Fruit fly (Drosophila melanogaster) whole organism, embryonic: ENCODE results near the gene slmo.

Experiments used
- Atf-2 ChIP-seq: fragments of 200-800 bp; sonication (Bioruptor generic); optimal IDR thresholded peaks from 2 replicates; lab custom pipeline; 2016; ENCODE audit warnings: missing biosample characterization, missing genetic modification characterization
- B-H2 ChIP-seq: fragments of 200-800 bp; sonication (Bioruptor generic); optimal IDR thresholded peaks from 2 replicates; lab custom pipeline; 2018; ENCODE audit warnings: missing biosample characterization, mild to moderate bottlenecking, missing genetic modification characterization
- CG12659 ChIP-seq: fragments of 200-800 bp; sonication (Bioruptor generic); optimal IDR thresholded peaks from 3 replicates; lab custom pipeline; 2017; ENCODE audit warnings: mild to moderate bottlenecking, missing biosample characterization, missing genetic modification reagents, missing genetic modification characterization
- CG13287 ChIP-seq: fragments of 200-800 bp; sonication (Bioruptor generic); IDR thresholded peaks from 2 replicates; pipeline ENCODE4 v1.3.6; 2022; ENCODE audit warnings: missing biosample characterization, missing genetic modification characterization; ENCODE audit not compliant: partially characterized antibody
- CG15011 ChIP-seq: fragments of 200-800 bp; sonication (Bioruptor generic); optimal IDR thresholded peaks from 3 replicates; lab custom pipeline; 2018; ENCODE audit warnings: missing biosample characterization, mild to moderate bottlenecking, missing genetic modification characterization
- CG18599 ChIP-seq: fragments of 200-800 bp; sonication (Bioruptor generic); optimal IDR thresholded peaks from 3 replicates; lab custom pipeline; 2017; ENCODE audit warnings: missing biosample characterization, missing genetic modification characterization, mild to moderate bottlenecking, moderate library complexity, missing genetic modification reagents
- CG2129 ChIP-seq: fragments of 200-800 bp; sonication (Bioruptor generic); IDR thresholded peaks from 2 replicates; pipeline ENCODE4 v1.3.6; 2022; ENCODE audit warnings: missing biosample characterization, missing genetic modification characterization; ENCODE audit not compliant: partially characterized antibody
- CG31224 ChIP-seq: fragments of 200-800 bp; sonication (Bioruptor generic); IDR thresholded peaks from 2 replicates; pipeline ENCODE4 v1.3.6; 2022; ENCODE audit warnings: missing biosample characterization, missing genetic modification characterization
- CG4404 ChIP-seq: fragments of 200-800 bp; sonication (Bioruptor generic); IDR thresholded peaks from 2 replicates; pipeline ENCODE4 v1.3.6; 2022; ENCODE audit warnings: missing biosample characterization, missing genetic modification characterization
- CG4617 ChIP-seq: fragments of 200-800 bp; sonication (Bioruptor generic); optimal IDR thresholded peaks from 3 replicates; lab custom pipeline; 2016; ENCODE audit warnings: missing biosample characterization, missing genetic modification characterization, borderline replicate concordance
- CG5180 ChIP-seq: fragments of 200-800 bp; sonication (Bioruptor generic); optimal IDR thresholded peaks from 3 replicates; lab custom pipeline; 2017; ENCODE audit warnings: missing biosample characterization, missing genetic modification characterization, mild to moderate bottlenecking, moderate library complexity, missing genetic modification reagents
- CG7963 ChIP-seq: fragments of 200-800 bp; sonication (Bioruptor generic); IDR thresholded peaks from 3 replicates; pipeline ENCODE4 v1.3.6; 2022; ENCODE audit warnings: missing biosample characterization, missing genetic modification characterization; ENCODE audit not compliant: partially characterized antibody
- CG9437 ChIP-seq: fragments of 200-800 bp; sonication (Bioruptor generic); optimal IDR thresholded peaks from 2 replicates; lab custom pipeline; 2018; ENCODE audit warnings: missing biosample characterization, mild to moderate bottlenecking, missing genetic modification characterization
- CG9817 ChIP-seq: fragments of 200-800 bp; sonication (Bioruptor generic); optimal IDR thresholded peaks from 2 replicates; lab custom pipeline; 2018; ENCODE audit warnings: missing biosample characterization, mild to moderate bottlenecking, missing genetic modification characterization, moderate library complexity
- CoRest ChIP-seq: fragments of 200-800 bp; sonication (Bioruptor generic); optimal IDR thresholded peaks from 3 replicates; lab custom pipeline; 2018; ENCODE audit warnings: missing biosample characterization, mild to moderate bottlenecking, missing genetic modification characterization, moderate library complexity
- Dfd ChIP-seq, 2 experiments: fragments of >200 bp; optimal IDR thresholded peaks; 2 replicates each; lab custom pipeline; 2017; ENCODE audit warnings: missing biosample characterization in 2 of 2, missing genetic modification characterization in 2 of 2
- Drgx ChIP-seq: fragments of 200-800 bp; sonication (Bioruptor generic); IDR thresholded peaks from 2 replicates; pipeline ENCODE4 v1.3.6; 2022; ENCODE audit warnings: missing biosample characterization, missing genetic modification characterization
- Ets97D ChIP-seq: fragments of 200-800 bp; sonication (Bioruptor generic); optimal IDR thresholded peaks from 3 replicates; lab custom pipeline; 2016; ENCODE audit warnings: missing biosample characterization, missing genetic modification characterization
- Fer1 ChIP-seq: fragments of 200-800 bp; sonication (Bioruptor generic); optimal IDR thresholded peaks from 2 replicates; lab custom pipeline; 2017; ENCODE audit warnings: missing biosample characterization, mild to moderate bottlenecking, missing genetic modification characterization
- Fer2 ChIP-seq: fragments of 200-800 bp; sonication (Bioruptor generic); optimal IDR thresholded peaks from 2 replicates; lab custom pipeline; 2018; ENCODE audit warnings: missing biosample characterization, mild to moderate bottlenecking, missing genetic modification characterization, moderate library complexity
- GATAe ChIP-seq: fragments of 200-800 bp; sonication (Bioruptor generic); conservative IDR thresholded peaks from 2 replicates; pipeline ENCODE4 v1.3.6; 2022; ENCODE audit warnings: missing biosample characterization, missing genetic modification characterization
- H2.0 ChIP-seq: fragments of 200-800 bp; sonication (Bioruptor generic); IDR thresholded peaks from 2 replicates; pipeline ENCODE4 v1.3.6; 2022; ENCODE audit warnings: missing biosample characterization, missing genetic modification characterization
- HLH4C ChIP-seq: fragments of 200-800 bp; sonication (Bioruptor generic); IDR thresholded peaks from 3 replicates; pipeline ENCODE4 v1.3.6; 2022; ENCODE audit warnings: missing biosample characterization, missing genetic modification characterization; ENCODE audit not compliant: partially characterized antibody
- Kr ChIP-seq: fragments of 200-800 bp; sonication (Bioruptor generic); optimal IDR thresholded peaks from 2 replicates; lab custom pipeline; 2017; ENCODE audit warnings: missing biosample characterization, mild to moderate bottlenecking, missing genetic modification characterization
- Med ChIP-seq: fragments of 200-800 bp; sonication (Bioruptor generic); peaks from one replicate; lab custom pipeline; 2016; ENCODE audit warnings: missing biosample characterization, missing genetic modification characterization, mild to moderate bottlenecking, inconsistent platforms, moderate library complexity
- Nf-YC ChIP-seq: fragments of 200-800 bp; optimal IDR thresholded peaks from 3 replicates; lab custom pipeline; 2019; ENCODE audit warnings: missing biosample characterization, mild to moderate bottlenecking, missing genetic modification characterization, moderate library complexity
- Pdp1 ChIP-seq, 2 experiments: fragments of 200-800 bp; sonication (Bioruptor generic); optimal IDR thresholded peaks; 3 replicates each; lab custom pipeline; 2016; ENCODE audit warnings: missing biosample characterization in 2 of 2, missing genetic modification characterization in 2 of 2, mild to moderate bottlenecking in 1 of 2, moderate library complexity in 1 of 2
- Side ChIP-seq: fragments of 200-800 bp; sonication (Bioruptor generic); optimal IDR thresholded peaks from 2 replicates; lab custom pipeline; 2016; ENCODE audit warnings: missing biosample characterization, missing genetic modification characterization
- Taf1 ChIP-seq: fragments of 200-800 bp; sonication (Bioruptor generic); IDR thresholded peaks from 2 replicates; pipeline ENCODE4 v1.3.6; 2022; ENCODE audit warnings: missing biosample characterization, missing genetic modification characterization
- Xbp1 ChIP-seq: fragments of 200-800 bp; sonication (Bioruptor generic); optimal IDR thresholded peaks from 3 replicates; lab custom pipeline; 2016; ENCODE audit warnings: missing biosample characterization, mild to moderate bottlenecking, missing genetic modification characterization
- YL-1 ChIP-seq: fragments of 200-800 bp; sonication (Bioruptor generic); optimal IDR thresholded peaks from 3 replicates; lab custom pipeline; 2017; ENCODE audit warnings: missing biosample characterization, mild to moderate bottlenecking, missing genetic modification characterization
- aop ChIP-seq: fragments of 200-800 bp; sonication (Bioruptor generic); IDR thresholded peaks from 2 replicates; pipeline ENCODE4 v1.3.6; 2022; ENCODE audit warnings: missing biosample characterization, missing genetic modification characterization
- bcd ChIP-seq: fragments of 200-800 bp; sonication (Bioruptor generic); optimal IDR thresholded peaks from 2 replicates; lab custom pipeline; 2017; ENCODE audit warnings: missing biosample characterization, mild to moderate bottlenecking, missing genetic modification characterization
- cato ChIP-seq: fragments of 200-800 bp; sonication (Bioruptor generic); optimal IDR thresholded peaks from 2 replicates; lab custom pipeline; 2016; ENCODE audit warnings: missing biosample characterization, missing genetic modification characterization, borderline replicate concordance
- dimm ChIP-seq: fragments of 200-800 bp; sonication (Bioruptor generic); IDR thresholded peaks from 2 replicates; pipeline ENCODE4 v1.3.6; 2022; ENCODE audit warnings: missing biosample characterization, missing genetic modification characterization
- eyg ChIP-seq: fragments of 200-800 bp; sonication (Bioruptor generic); optimal IDR thresholded peaks from 3 replicates; lab custom pipeline; 2016; ENCODE audit warnings: missing biosample characterization, missing genetic modification characterization
- fu2 ChIP-seq: fragments of 200-800 bp; sonication (Bioruptor generic); optimal IDR thresholded peaks from 2 replicates; lab custom pipeline; 2016; ENCODE audit warnings: missing biosample characterization, missing genetic modification characterization
- knrl ChIP-seq: fragments of 200-800 bp; sonication (Bioruptor generic); IDR thresholded peaks from 3 replicates; pipeline ENCODE4 v1.3.6; 2022; ENCODE audit warnings: missing biosample characterization, missing genetic modification characterization; ENCODE audit not compliant: partially characterized antibody
- nerfin-1 ChIP-seq: fragments of 200-800 bp; sonication (Bioruptor generic); optimal IDR thresholded peaks from 3 replicates; lab custom pipeline; 2019; ENCODE audit warnings: missing biosample characterization, mild to moderate bottlenecking, missing genetic modification characterization, moderate library complexity
- nerfin-2 ChIP-seq: fragments of 200-800 bp; sonication (Bioruptor generic); IDR thresholded peaks from 2 replicates; pipeline ENCODE4 v1.3.6; 2022; ENCODE audit warnings: missing biosample characterization, missing genetic modification characterization; ENCODE audit not compliant: partially characterized antibody
- otp ChIP-seq: fragments of 200-800 bp; sonication (Bioruptor generic); IDR thresholded peaks from 3 replicates; pipeline ENCODE4, ENCODE4 v1.3.6; 2022; ENCODE audit warnings: missing biosample characterization, missing genetic modification characterization
- pzg ChIP-seq: fragments of 200-800 bp; sonication (Bioruptor generic); optimal IDR thresholded peaks from 3 replicates; lab custom pipeline; 2018; ENCODE audit warnings: missing biosample characterization, mild to moderate bottlenecking, missing genetic modification characterization, moderate library complexity
- row ChIP-seq: fragments of 200-800 bp; sonication (Bioruptor generic); IDR thresholded peaks from 3 replicates; pipeline ENCODE4 v1.3.6; 2022; ENCODE audit warnings: missing biosample characterization, missing genetic modification characterization
- sens-2 ChIP-seq: fragments of 200-800 bp; sonication (Bioruptor generic); IDR thresholded peaks from 2 replicates; pipeline ENCODE4 v1.3.6; 2022; ENCODE audit warnings: missing biosample characterization, missing genetic modification characterization
- sima ChIP-seq: fragments of 200-800 bp; sonication (Bioruptor generic); optimal IDR thresholded peaks from 2 replicates; lab custom pipeline; 2016; ENCODE audit warnings: missing biosample characterization, missing genetic modification characterization
- slp2 ChIP-seq: fragments of 200-800 bp; sonication (Bioruptor generic); optimal IDR thresholded peaks from 2 replicates; lab custom pipeline; 2016; ENCODE audit warnings: missing biosample characterization, missing genetic modification characterization
- tup ChIP-seq: fragments of 200-800 bp; sonication (Bioruptor generic); optimal IDR thresholded peaks from 2 replicates; lab custom pipeline; 2016; ENCODE audit warnings: missing biosample characterization, mild to moderate bottlenecking, missing genetic modification characterization, moderate library complexity
- z ChIP-seq: fragments of 200-800 bp; sonication (Bioruptor generic); IDR thresholded peaks from 3 replicates; pipeline ENCODE4 v1.3.6; 2022; ENCODE audit warnings: missing biosample characterization, missing genetic modification characterization
- zf30C ChIP-seq: fragments of 200-800 bp; sonication (Bioruptor generic); optimal IDR thresholded peaks from 3 replicates; lab custom pipeline; 2018; ENCODE audit warnings: missing biosample characterization, mild to moderate bottlenecking, missing genetic modification characterization

slmo gene

DNA sequence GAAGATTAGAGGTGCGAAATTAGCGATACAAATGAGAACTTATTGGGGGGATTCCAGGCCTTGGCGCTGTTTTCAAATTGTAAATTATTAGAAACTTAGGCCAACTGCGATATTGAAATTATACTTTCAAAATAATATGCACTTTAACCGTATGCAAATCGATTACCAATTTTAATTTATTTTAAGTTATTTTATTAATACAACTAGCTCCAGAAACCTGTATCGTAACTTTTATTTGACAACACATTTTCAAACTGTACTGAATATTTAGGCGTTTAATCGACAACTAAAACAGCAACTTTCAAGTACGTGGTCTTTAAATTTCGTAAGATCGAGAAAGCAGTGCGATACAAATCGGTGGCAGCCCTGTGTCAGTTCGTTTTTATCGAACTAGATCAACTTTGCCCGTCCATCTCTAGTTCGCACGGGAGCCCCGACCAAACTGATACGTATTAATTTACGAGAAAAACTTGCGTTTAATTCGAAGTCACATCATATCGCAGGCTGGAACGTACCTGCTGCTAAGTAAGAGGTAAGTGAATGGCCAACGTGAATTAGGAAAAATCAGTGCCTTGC, 22.2 kb upstream of the slmo start, which contains the start of the genes CG9154 and Kr-h2 (continued):
- peak; percentile 37 for TF ChIP-seq CG9817 (tag; lab: Kevin White, UChicago)
- peak; percentile 32; the same call in 1 of the 2 replicates for TF ChIP-seq CG2129 (GFP tag; lab: Robert Waterston, UW)
- TF ChIP-seq CG31224 (GFP tag; lab: Robert Waterston, UW), result peak; percentile 25; the same call in 1 of the 2 replicates
- no peak for TF ChIP-seq sens-2 (GFP tag; lab: Robert Waterston, UW)
- TF ChIP-seq YL-1 (GFP tag; lab: Kevin White, UChicago), result peak; percentile 8
- no peak for TF ChIP-seq nerfin-1
- TF ChIP-seq CG7963 (GFP tag; lab: Robert Waterston, UW), result peak; percentile 77
- peak; percentile 77 for TF ChIP-seq knrl (GFP tag; lab: Robert Waterston, UW)
- TF ChIP-seq CG15011 (GFP tag; lab: Kevin White, UChicago), result no peak
- TF ChIP-seq z (GFP tag; lab: Robert Waterston, UW), result no peak
- TF ChIP-seq CG4404 (GFP tag; lab: Robert Waterston, UW), result no peak
- no peak for TF ChIP-seq Atf-2 (GFP tag; lab: Kevin White, UChicago)
- TF ChIP-seq CG18599 (GFP tag; lab: Kevin White, UChicago), result peak; percentile 58
- peak; percentile 4 for TF ChIP-seq fu2 (GFP tag; lab: Kevin White, UChicago)
- TF ChIP-seq Kr (GFP tag; lab: Kevin White, UChicago), result no peak
- TF ChIP-seq dimm (GFP tag; lab: Robert Waterston, UW), result no peak
- no peak for TF ChIP-seq sima (GFP tag; lab: Kevin White, UChicago)
- TF ChIP-seq aop (GFP tag; lab: Robert Waterston, UW), result no peak
- no peak for TF ChIP-seq eyg (GFP tag; lab: Kevin White, UChicago)
- no peak for TF ChIP-seq cato (GFP tag; lab: Kevin White, UChicago)
- no peak for TF ChIP-seq Dfd (GFP tag; optimal IDR thresholded peaks at IDR 0.05; lab: Kevin White, UChicago)
- peak; percentile 48 for TF ChIP-seq B-H2 (GFP tag; lab: Kevin White, UChicago)
- no peak for TF ChIP-seq H2.0 (GFP tag; lab: Robert Waterston, UW)
- no peak for TF ChIP-seq GATAe (GFP tag; lab: Robert Waterston, UW)
- TF ChIP-seq tup (GFP tag; lab: Kevin White, UChicago), result no peak
- peak; percentile 81 for TF ChIP-seq HLH4C (GFP tag; lab: Robert Waterston, UW)
- TF ChIP-seq Taf1 (GFP tag; lab: Robert Waterston, UW), result no peak
- TF ChIP-seq Xbp1 (GFP tag; lab: Kevin White, UChicago), result peak; percentile 81
- no peak for TF ChIP-seq Side
- TF ChIP-seq Ets97D (GFP tag; lab: Kevin White, UChicago), result peak; percentile 78
- TF ChIP-seq Fer2 (tag; lab: Kevin White, UChicago), result peak; percentile 37
- TF ChIP-seq CG9437 (GFP tag; lab: Kevin White, UChicago), result peak; percentile 91
- TF ChIP-seq Pdp1 (GFP tag; optimal IDR thresholded peaks at IDR 0.05; lab: Kevin White, UChicago), result peak in 1 of 2 experiments; percentile 18
- no peak for TF ChIP-seq otp (GFP tag; lab: Robert Waterston, UW)
- TF ChIP-seq row (GFP tag; lab: Robert Waterston, UW), result peak; percentile 71
- TF ChIP-seq CoRest (tag; lab: Kevin White, UChicago), result peak; percentile 69
- TF ChIP-seq CG5180, result no peak
- TF ChIP-seq slp2 (GFP tag; lab: Kevin White, UChicago), result no peak
- TF ChIP-seq Med (GFP tag; lab: Kevin White, UChicago), result peak; percentile 75
- TF ChIP-seq nerfin-2, result peak; percentile 68
- peak; percentile 79 for TF ChIP-seq CG4617
- peak; percentile 79 for TF ChIP-seq CG12659
- peak; percentile 59 for TF ChIP-seq Nf-YC (tag; lab: Kevin White, UChicago)
- peak; percentile 5 for TF ChIP-seq Fer1 (GFP tag; lab: Kevin White, UChicago)
- peak; percentile 39 for TF ChIP-seq Drgx (GFP tag; lab: Robert Waterston, UW)
- TF ChIP-seq zf30C, result no peak
- peak; percentile 87 for TF ChIP-seq pzg (GFP tag; lab: Kevin White, UChicago)
- peak; percentile 64 for TF ChIP-seq CG13287 (GFP tag; lab: Robert Waterston, UW)
- no peak for TF ChIP-seq bcd (GFP tag; lab: Kevin White, UChicago)
